Worm (Caenorhabditis elegans) whole organism, mixed stage, embryonic: ENCODE measurements around the gene F54F2.14.

Source experiments
- blmp-1 ChIP-seq: fragments of 150-350 bp; optimal IDR thresholded peaks from 2 replicates; lab custom pipeline; 2014; ENCODE audit warnings: missing biosample characterization, missing genetic modification characterization
- lsy-2 ChIP-seq: fragments of 150-350 bp; optimal IDR thresholded peaks from 2 replicates; lab custom pipeline; 2014; ENCODE audit warnings: missing biosample characterization, missing genetic modification characterization
- snpc-4 ChIP-seq: fragments of 150-350 bp; optimal IDR thresholded peaks from 2 replicates; lab custom pipeline; 2014; ENCODE audit warnings: missing biosample characterization, missing genetic modification characterization
- tbx-8 ChIP-seq: fragments of 200-800 bp; sonication (Bioruptor generic); optimal IDR thresholded peaks from 2 replicates; lab custom pipeline; 2018; ENCODE audit warnings: mild to moderate bottlenecking, missing genetic modification characterization, moderate library complexity, missing compliant biosample characterization
- unc-62 ChIP-seq: fragments of 150-350 bp; optimal IDR thresholded peaks from 2 replicates; lab custom pipeline; 2014; ENCODE audit warnings: missing biosample characterization, missing genetic modification reagents, missing genetic modification characterization

ce11 chrIII:8797211-8797733 lies 5.9 kb downstream of the F54F2.14 start:
- TF ChIP-seq lsy-2 (tag; lab: Kevin White, UChicago): peak; percentile 62
- no peak for TF ChIP-seq blmp-1
- TF ChIP-seq unc-62 (GFP tag; lab: Kevin White, UChicago): no peak
- no peak for TF ChIP-seq tbx-8 (GFP tag; lab: Kevin White, UChicago)
- TF ChIP-seq snpc-4 (tag; lab: Kevin White, UChicago): no peak
